Fruit fly (Drosophila melanogaster) whole organism, wandering third instar larva: ENCODE data around the gene CG31960.
A peak's percentile ranks its signal among the peaks of the same experiment; 100 is the strongest.

Experiments
- CG9705 ChIP-seq: fragments of 200-800 bp; sonication (Bioruptor generic); optimal IDR thresholded peaks from 2 replicates; lab custom pipeline; 2018; ENCODE audit warnings: missing biosample characterization, mild to moderate bottlenecking, missing genetic modification characterization
- CrebA ChIP-seq: fragments of 200-800 bp; sonication (Bioruptor generic); optimal IDR thresholded peaks from 2 replicates; lab custom pipeline; 2016; ENCODE audit warnings: missing biosample characterization, mild to moderate bottlenecking, missing genetic modification characterization, borderline replicate concordance
- Dfd ChIP-seq: fragments of >200 bp; optimal IDR thresholded peaks from 2 replicates; lab custom pipeline; 2017; ENCODE audit warnings: missing biosample characterization, missing genetic modification characterization
- Dif ChIP-seq: fragments of 200-275, 200-300 bp; sonication (Bioruptor generic); optimal IDR thresholded peaks from 2 replicates; lab custom pipeline; 2018; ENCODE audit warnings: missing biosample characterization, missing genetic modification characterization; ENCODE audit not compliant: partially characterized antibody
- GATAd ChIP-seq: sonication (Bioruptor generic); optimal IDR thresholded peaks from 2 replicates; lab custom pipeline; 2016; ENCODE audit warnings: missing biosample characterization, missing genetic modification characterization
- HLH106 ChIP-seq: fragments of 200-800 bp; optimal IDR thresholded peaks from 3 replicates; lab custom pipeline; 2019; ENCODE audit warnings: missing biosample characterization, mild to moderate bottlenecking, missing genetic modification characterization, moderate library complexity
- Hnf4 ChIP-seq: fragments of 200-800 bp; sonication (Bioruptor generic); optimal IDR thresholded peaks from 2 replicates; lab custom pipeline; 2016; ENCODE audit warnings: missing biosample characterization, mild to moderate bottlenecking, missing genetic modification characterization
- Hr78 ChIP-seq: fragments of >200 bp; optimal IDR thresholded peaks from 2 replicates; lab custom pipeline; 2017; ENCODE audit warnings: missing biosample characterization, missing genetic modification characterization
- Hr83 ChIP-seq: fragments of 200-300 bp; sonication (Bioruptor generic); optimal IDR thresholded peaks from 2 replicates; lab custom pipeline; 2016; ENCODE audit warnings: missing biosample characterization, mild to moderate bottlenecking, missing genetic modification characterization, moderate library complexity; ENCODE audit not compliant: poor library complexity, severe bottlenecking
- Jra ChIP-seq: sonication (Bioruptor generic); optimal IDR thresholded peaks from 2 replicates; lab custom pipeline; 2016; ENCODE audit warnings: missing biosample characterization, missing genetic modification characterization
- Mio ChIP-seq: sonication (Bioruptor generic); optimal IDR thresholded peaks from 2 replicates; lab custom pipeline; 2016; ENCODE audit warnings: missing biosample characterization, missing genetic modification characterization
- Myc ChIP-seq: fragments of >200 bp; optimal IDR thresholded peaks from 2 replicates; lab custom pipeline; 2017
- N ChIP-seq: fragments of >200 bp; optimal IDR thresholded peaks from 2 replicates; lab custom pipeline; 2018; ENCODE audit warnings: missing biosample characterization, missing external identifiers, missing genetic modification characterization
- OdsH ChIP-seq: fragments of 200-800 bp; sonication (Bioruptor generic); optimal IDR thresholded peaks from 2 replicates; lab custom pipeline; 2016; ENCODE audit warnings: missing biosample characterization, mild to moderate bottlenecking, missing genetic modification characterization
- Rel ChIP-seq, 2 experiments: fragments of 200-800 bp; sonication (Bioruptor generic) in 1 of 2; optimal IDR thresholded peaks; 2 replicates in 1 of 2; 3 replicates in 1 of 2; lab custom pipeline; 2016 to 2019; ENCODE audit warnings: mild to moderate bottlenecking in 2 of 2, missing biosample characterization in 2 of 2, missing genetic modification characterization in 2 of 2, moderate library complexity in 1 of 2
- Sp1 ChIP-seq: fragments of 200-800 bp; sonication (Bioruptor generic); optimal IDR thresholded peaks from 3 replicates; lab custom pipeline; 2019; ENCODE audit warnings: missing biosample characterization, mild to moderate bottlenecking, missing genetic modification characterization, moderate library complexity
- br ChIP-seq: fragments of 200-800 bp; sonication (Bioruptor generic); optimal IDR thresholded peaks from 2 replicates; lab custom pipeline; 2016; ENCODE audit warnings: missing biosample characterization, missing genetic modification characterization
- brk ChIP-seq: fragments of 200-800 bp; sonication (Bioruptor generic); optimal IDR thresholded peaks from 2 replicates; lab custom pipeline; 2016; ENCODE audit warnings: missing biosample characterization, mild to moderate bottlenecking, missing genetic modification characterization
- dl ChIP-seq, 2 experiments: fragments of 175-275, 200-275 bp in 1 of 2; fragments of 200-275 bp in 1 of 2; sonication (Bioruptor generic); optimal IDR thresholded peaks; lab custom pipeline; 2018; ENCODE audit warnings: mild to moderate bottlenecking in 2 of 2, missing biosample characterization in 2 of 2, missing genetic modification characterization in 2 of 2, moderate library complexity in 2 of 2; ENCODE audit not compliant: partially characterized antibody in 2 of 2, insufficient read depth in 1 of 2
- dsf ChIP-seq: sonication (Bioruptor generic); optimal IDR thresholded peaks from 2 replicates; lab custom pipeline; 2016; ENCODE audit warnings: missing biosample characterization, missing genetic modification characterization, borderline replicate concordance
- ey ChIP-seq: fragments of 200-800 bp; sonication (Bioruptor generic); optimal IDR thresholded peaks from 2 replicates; lab custom pipeline; 2016; ENCODE audit warnings: missing biosample characterization, missing genetic modification characterization
- foxo ChIP-seq, 2 experiments: fragments of 200-800 bp; sonication (Bioruptor generic); optimal IDR thresholded peaks; 2 replicates in 1 of 2; 3 replicates in 1 of 2; lab custom pipeline; 2016 to 2017; ENCODE audit warnings: missing biosample characterization in 2 of 2, missing genetic modification characterization in 2 of 2
- fru ChIP-seq: fragments of 200-800 bp; sonication (Bioruptor generic); optimal IDR thresholded peaks from 3 replicates; lab custom pipeline; 2016; ENCODE audit warnings: missing biosample characterization, mild to moderate bottlenecking, missing genetic modification characterization
- h ChIP-seq: fragments of 200-800 bp; sonication (Bioruptor generic); optimal IDR thresholded peaks from 3 replicates; lab custom pipeline; 2016; ENCODE audit warnings: missing biosample characterization, mild to moderate bottlenecking, missing genetic modification characterization
- jim ChIP-seq: fragments of 175-275, 200-325 bp; sonication (Bioruptor generic); optimal IDR thresholded peaks from 2 replicates; lab custom pipeline; 2016; ENCODE audit warnings: missing biosample characterization, mild to moderate bottlenecking, missing genetic modification characterization
- pan ChIP-seq: fragments of >200 bp; optimal IDR thresholded peaks from 2 replicates; lab custom pipeline; 2017
- psq ChIP-seq: fragments of 200-800 bp; sonication (Bioruptor generic); optimal IDR thresholded peaks from 3 replicates; lab custom pipeline; 2017; ENCODE audit warnings: missing biosample characterization, mild to moderate bottlenecking, missing genetic modification characterization, moderate library complexity
- rgr ChIP-seq: fragments of 200-800 bp; sonication (Bioruptor generic); optimal IDR thresholded peaks from 3 replicates; lab custom pipeline; 2016; ENCODE audit warnings: missing biosample characterization, mild to moderate bottlenecking, missing genetic modification characterization
- sage ChIP-seq: fragments of 200-800 bp; sonication (Bioruptor generic); optimal IDR thresholded peaks from 2 replicates; lab custom pipeline; 2016; ENCODE audit warnings: missing biosample characterization, mild to moderate bottlenecking, missing genetic modification characterization
- sv ChIP-seq: fragments of 200-800 bp; sonication (Bioruptor generic); optimal IDR thresholded peaks from 3 replicates; lab custom pipeline; 2016; ENCODE audit warnings: missing biosample characterization, missing genetic modification characterization
- tai ChIP-seq: sonication (Bioruptor generic); optimal IDR thresholded peaks from 2 replicates; lab custom pipeline; 2016; ENCODE audit warnings: missing biosample characterization, missing genetic modification characterization
- usp ChIP-seq: fragments of >200 bp; optimal IDR thresholded peaks from 2 replicates; lab custom pipeline; 2017; ENCODE audit warnings: missing biosample characterization, missing genetic modification characterization
- woc ChIP-seq: sonication (Bioruptor generic); optimal IDR thresholded peaks from 2 replicates; lab custom pipeline; 2016; ENCODE audit warnings: missing biosample characterization, mild to moderate bottlenecking, missing genetic modification characterization

Gene CG31960

dm6 chr2L:3788150-3788549 lies 3.4 kb downstream of the CG31960 start:
- TF ChIP-seq Rel (GFP tag; optimal IDR thresholded peaks at IDR 0.05; lab: Kevin White, UChicago) (no peak), Rel (tag; optimal IDR thresholded peaks at IDR 0.05; lab: Kevin White, UChicago) (peak; percentile 55), br (GFP tag; lab: Kevin White, UChicago) (no peak), ey (GFP tag; lab: Kevin White, UChicago) (no peak), tai (no peak), sage (GFP tag; lab: Kevin White, UChicago) (peak; percentile 25)

- TF ChIP-seq Dfd (GFP tag; lab: Kevin White, UChicago): no peak
- TF ChIP-seq brk (GFP tag; lab: Kevin White, UChicago): peak; percentile 24
- TF ChIP-seq Hr78 (GFP tag; lab: Kevin White, UChicago): no peak
- peak; percentile 6 for TF ChIP-seq ey (GFP tag; lab: Kevin White, UChicago)
- peak; percentile 48 for TF ChIP-seq Sp1
- no peak for TF ChIP-seq woc (GFP tag; lab: Kevin White, UChicago)
- peak in 1 of 2 experiments; percentile 62 for TF ChIP-seq foxo (GFP tag; optimal IDR thresholded peaks at IDR 0.05; lab: Kevin White, UChicago)
- TF ChIP-seq h: peak; percentile 16
- TF ChIP-seq fru (GFP tag; lab: Kevin White, UChicago): peak; percentile 21
- no peak for TF ChIP-seq Rel (GFP tag; optimal IDR thresholded peaks at IDR 0.05; lab: Kevin White, UChicago)
- peak; percentile 94 for TF ChIP-seq Rel (tag; optimal IDR thresholded peaks at IDR 0.05; lab: Kevin White, UChicago)
- peak; percentile 44 for TF ChIP-seq OdsH (GFP tag; lab: Kevin White, UChicago)
- peak; percentile 9 for TF ChIP-seq sv (GFP tag; lab: Kevin White, UChicago)
- TF ChIP-seq HLH106 (tag; lab: Kevin White, UChicago): peak; percentile 34
- TF ChIP-seq rgr: peak; percentile 28
- no peak for TF ChIP-seq Dif
- peak; percentile 57 for TF ChIP-seq psq (GFP tag; lab: Kevin White, UChicago)
Observed at dm6 chr2L:3789290-3790067, 4.7 kb downstream of the CG31960 start.

- TF ChIP-seq Jra (GFP tag; lab: Kevin White, UChicago): peak; percentile 39
- no peak for TF ChIP-seq Hnf4 (GFP tag; lab: Kevin White, UChicago)
Observed at dm6 chr2L:3791629-3792028, 6.9 kb downstream of the CG31960 start.

dm6 chr2L:3802818-3803456 lies 18.2 kb downstream of the CG31960 start:
- TF ChIP-seq Sp1 (peak; percentile 82), Rel (GFP tag; optimal IDR thresholded peaks at IDR 0.05; lab: Kevin White, UChicago) (no peak), Rel (tag; optimal IDR thresholded peaks at IDR 0.05; lab: Kevin White, UChicago) (peak; percentile 94), HLH106 (tag; lab: Kevin White, UChicago) (peak; percentile 71), jim (GFP tag; lab: Kevin White, UChicago) (no peak), usp (GFP tag; lab: Kevin White, UChicago) (no peak), ey (GFP tag; lab: Kevin White, UChicago) (peak; percentile 65), Hr78 (GFP tag; lab: Kevin White, UChicago) (no peak), Dfd (GFP tag; lab: Kevin White, UChicago) (no peak), foxo (GFP tag; optimal IDR thresholded peaks at IDR 0.05; lab: Kevin White, UChicago) (no peak), dsf (GFP tag; lab: Kevin White, UChicago) (peak; percentile 16), dl (GFP tag; optimal IDR thresholded peaks at IDR 0.05; lab: Kevin White, UChicago; ENCODE audit: insufficient read depth in 1 of 2, partially characterized antibody in 2 of 2) (no peak), br (GFP tag; lab: Kevin White, UChicago) (no peak), Hnf4 (GFP tag; lab: Kevin White, UChicago) (peak; percentile 69), sage (GFP tag; lab: Kevin White, UChicago) (peak; percentile 51), woc (GFP tag; lab: Kevin White, UChicago) (peak; percentile 89), Mio (GFP tag; lab: Kevin White, UChicago) (no peak), Dif (no peak), OdsH (GFP tag; lab: Kevin White, UChicago) (peak; percentile 78), brk (GFP tag; lab: Kevin White, UChicago) (no peak), GATAd (GFP tag; lab: Kevin White, UChicago) (peak; percentile 38), CG9705 (GFP tag; lab: Kevin White, UChicago) (peak; percentile 46), fru (GFP tag; lab: Kevin White, UChicago) (peak; percentile 4), sv (GFP tag; lab: Kevin White, UChicago) (no peak), CrebA (GFP tag; lab: Kevin White, UChicago) (no peak), psq (GFP tag; lab: Kevin White, UChicago) (peak; percentile 35), N (no peak), Jra (GFP tag; lab: Kevin White, UChicago) (no peak), rgr (no peak), Hr83 (GFP tag; lab: Kevin White, UChicago) (peak; percentile 25), pan (lab: Kevin White, UChicago) (no peak), Myc (lab: Kevin White, UChicago) (peak; percentile 98), h (peak; percentile 79), tai (no peak)
- TF ChIP-seq, all 38 proteins: peak for 16
